Worm (Caenorhabditis elegans) whole organism, L4/young adult: ENCODE measurements around the gene zip-9.

Experiments
- W03F9.2 ChIP-seq: fragments of 150-350 bp; optimal IDR thresholded peaks from 2 replicates; lab custom pipeline; 2014; ENCODE audit warnings: missing biosample characterization, missing genetic modification characterization
- dao-5 ChIP-seq: sonication (generic microtip); optimal IDR thresholded peaks from 2 replicates; lab custom pipeline; 2016; ENCODE audit warnings: missing genotype, missing genetic modification characterization, moderate library complexity, missing compliant biosample characterization
- him-1 ChIP-seq: sonication (generic microtip); optimal IDR thresholded peaks from 2 replicates; lab custom pipeline; 2016; ENCODE audit warnings: missing genotype, missing genetic modification reagents, missing genetic modification characterization, missing compliant biosample characterization

zip-9 gene

ce11 chrV:10944903-10945302, 2.6 kb downstream of the zip-9 start:
- TF ChIP-seq dao-5: no peak
- no peak for TF ChIP-seq W03F9.2 (tag; lab: Kevin White, UChicago)
- TF ChIP-seq him-1: no peak

DNA sequence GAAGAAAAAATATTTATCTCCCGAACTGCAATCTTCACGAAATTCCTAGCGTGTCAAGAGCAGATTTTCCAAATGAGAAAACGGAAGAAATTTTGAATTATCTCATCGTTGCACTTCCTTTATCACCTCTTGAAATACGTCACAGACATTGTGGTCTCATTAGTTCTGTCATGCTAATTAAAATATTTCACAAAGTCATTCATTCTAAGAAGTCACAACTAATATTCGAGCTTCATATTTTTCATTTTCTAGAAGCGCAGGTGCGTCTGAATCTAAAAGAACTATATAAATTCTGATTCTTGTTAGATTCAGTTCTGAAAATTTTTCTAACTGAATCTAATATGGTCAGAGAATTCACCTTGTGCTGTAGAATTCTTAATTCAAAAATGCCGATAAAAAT, 4.9 kb downstream of the zip-9 start:
- TF ChIP-seq W03F9.2 (tag; lab: Kevin White, UChicago): no peak
- TF ChIP-seq dao-5: no peak
- TF ChIP-seq him-1: no peak

DNA sequence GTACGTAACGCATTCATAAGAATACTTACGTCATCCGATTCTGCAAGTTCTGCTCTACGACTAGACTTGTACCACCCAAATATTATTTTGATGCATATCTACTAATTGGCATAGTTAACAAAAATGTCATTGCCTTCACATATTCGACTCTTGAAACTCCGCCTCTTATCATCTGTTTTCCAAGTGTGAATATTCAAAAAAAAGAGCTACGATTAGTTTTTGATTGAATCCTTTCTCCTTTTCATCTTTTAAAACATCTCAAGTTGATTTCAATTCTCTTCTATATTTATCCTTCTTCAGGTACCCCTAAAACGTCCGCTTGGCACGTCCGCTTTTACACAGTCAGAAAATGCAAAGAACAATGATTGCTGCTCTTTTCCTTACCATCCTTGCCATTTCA, 5.7 kb downstream of the zip-9 start, which contains the start of gene F17C11.2:
TSS of gene F17C11.2 (plus strand) at position 301 of the 400 bp plus-strand sequence.
- TF ChIP-seq W03F9.2 (tag; lab: Kevin White, UChicago) (no peak), him-1 (no peak), dao-5 (no peak)

DNA sequence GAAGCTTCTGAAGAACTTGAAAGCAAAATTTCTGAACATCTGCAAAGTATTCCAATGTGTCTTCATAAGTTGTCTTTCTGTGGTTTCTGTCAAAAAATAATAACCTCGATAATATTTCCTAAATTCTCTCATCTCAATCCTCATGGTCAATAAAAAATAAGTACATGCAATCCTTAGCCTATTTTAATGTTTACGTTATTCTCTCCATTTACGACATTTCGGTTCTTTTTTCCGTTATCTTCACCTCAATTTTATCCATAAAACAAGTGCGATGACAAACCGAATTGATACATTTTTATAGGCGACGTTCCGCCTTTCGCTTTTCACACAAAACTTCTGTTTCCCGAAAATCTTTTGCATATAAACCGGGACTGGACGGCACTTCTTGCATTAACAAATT, 7.2 kb downstream of the zip-9 start, which contains the start of gene col-153:
TSS of gene col-153 (plus strand) at position 301 of the 400 bp plus-strand sequence.
- no peak for TF ChIP-seq W03F9.2 (tag; lab: Kevin White, UChicago)
- TF ChIP-seq dao-5: no peak

DNA sequence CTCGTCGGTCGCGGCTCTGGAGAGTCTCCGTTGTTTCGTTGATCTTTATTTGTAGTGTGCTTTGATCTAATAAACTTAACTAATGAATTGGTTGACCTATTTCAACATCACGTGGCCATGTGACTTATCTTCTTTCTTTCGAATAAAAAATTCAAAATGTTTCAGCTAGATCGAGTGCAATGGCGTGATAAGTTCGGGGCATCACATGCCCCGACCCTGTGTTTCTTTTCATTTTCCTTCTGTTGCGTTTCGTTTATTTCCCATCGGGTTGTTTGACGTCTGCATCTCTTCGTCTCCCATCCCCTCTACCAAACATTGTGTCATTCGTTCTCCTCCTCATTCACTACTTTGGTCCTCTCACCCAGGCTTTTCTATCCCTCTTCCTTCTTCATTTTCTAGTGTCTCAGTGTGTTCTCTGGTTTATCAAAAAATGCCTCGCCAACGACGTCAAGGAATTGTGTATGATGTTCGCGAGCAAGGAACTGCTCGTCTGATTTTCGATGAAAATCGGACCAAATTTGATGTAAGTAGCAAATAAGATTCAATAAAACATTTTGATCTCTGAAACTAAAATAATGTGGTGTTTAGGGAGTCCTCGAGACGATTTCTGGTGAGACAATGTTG, 9.5 kb downstream of the zip-9 start, which contains the start of gene F17C11.4:
TSS of gene F17C11.4 (plus strand) at position 206 of the 624 bp plus-strand sequence.
- peak; percentile 62 for TF ChIP-seq W03F9.2 (tag; lab: Kevin White, UChicago)
- no peak for TF ChIP-seq him-1
- TF ChIP-seq dao-5: no peak

DNA sequence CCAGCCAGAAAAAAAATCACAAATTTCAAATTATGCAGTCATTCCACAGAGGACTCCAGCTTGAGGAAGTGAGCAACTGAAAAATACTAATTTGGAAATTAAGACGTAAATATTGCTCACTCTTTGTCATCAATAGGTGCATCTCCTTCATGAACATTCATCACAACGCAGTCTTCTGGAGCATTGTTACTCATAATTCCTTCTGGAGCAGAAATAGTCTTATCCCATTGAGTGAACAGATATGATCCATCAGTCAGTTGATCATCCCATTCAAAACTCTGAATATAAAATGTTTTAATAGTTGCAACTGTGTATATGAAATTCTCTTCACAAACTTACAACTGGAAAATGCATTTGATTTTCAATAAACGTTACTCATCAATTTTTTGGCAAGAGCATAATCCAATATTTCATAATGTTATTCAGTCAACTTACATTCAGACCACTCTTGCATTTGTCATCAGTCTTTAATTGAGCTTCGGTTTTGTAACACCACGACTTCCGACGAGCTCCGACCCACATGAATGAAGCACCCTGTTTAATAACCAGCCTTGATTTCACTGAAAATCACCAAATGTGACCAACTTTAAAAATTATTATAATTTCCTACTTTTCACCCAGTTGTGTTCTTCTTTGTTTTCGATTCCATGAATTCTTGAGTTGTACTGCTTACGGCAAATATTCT, 11.4 kb downstream of the zip-9 start:
- no peak for TF ChIP-seq dao-5
- TF ChIP-seq W03F9.2 (tag; lab: Kevin White, UChicago): no peak

- TF ChIP-seq him-1: no peak
- no peak for TF ChIP-seq W03F9.2 (tag; lab: Kevin White, UChicago)
- TF ChIP-seq dao-5: no peak
Measured at ce11 chrV:10954334-10954733, 12.1 kb downstream of the zip-9 start, which contains the start of gene clec-221. Gene clec-221 (minus strand): TSS chrV:10954434.

DNA sequence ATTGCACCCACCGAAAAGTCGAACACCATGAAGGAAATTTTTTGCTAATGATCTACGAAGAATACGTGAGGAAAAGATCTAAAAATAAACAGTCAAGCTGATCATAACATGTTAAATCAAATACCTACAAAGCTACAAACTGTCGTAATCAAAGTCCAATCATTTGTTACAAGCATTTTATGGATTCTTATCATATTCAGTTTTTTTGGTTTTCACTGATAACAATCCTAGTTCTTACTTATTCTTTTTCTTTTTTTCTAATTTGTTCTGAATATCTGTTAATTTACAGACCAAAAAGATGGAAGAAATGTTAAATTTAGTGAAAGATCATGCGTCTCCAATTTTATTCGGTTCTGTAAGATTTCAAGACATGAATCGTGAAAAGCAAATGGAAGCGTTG, 12.6 kb downstream of the zip-9 start, which contains the start of gene F17C11.6:
TSS of gene F17C11.6 (plus strand) at position 290 of the 400 bp plus-strand sequence.
- TF ChIP-seq W03F9.2 (tag; lab: Kevin White, UChicago) (no peak), him-1 (no peak)

ce11 chrV:10955681-10956476, 13.6 kb downstream of the zip-9 start, which contains the start of gene F17C11.13:
Gene F17C11.13 (plus strand): TSS chrV:10955923.
- TF ChIP-seq W03F9.2 (tag; lab: Kevin White, UChicago) (no peak), him-1 (no peak), dao-5 (no peak)

- TF ChIP-seq him-1 (no peak), W03F9.2 (tag; lab: Kevin White, UChicago) (peak; percentile 11), dao-5 (no peak)
Measured at ce11 chrV:10958322-10958900, 16.1 kb downstream of the zip-9 start, which contains the start of gene pigt-1. Gene pigt-1 (minus strand): TSS chrV:10958821.

- TF ChIP-seq him-1: no peak
- TF ChIP-seq dao-5: no peak
- TF ChIP-seq W03F9.2 (tag; lab: Kevin White, UChicago): no peak
Measured at ce11 chrV:10960544-10960943, 18.3 kb downstream of the zip-9 start, which contains the start of gene vps-36. Gene vps-36 (minus strand): TSS chrV:10960669.

DNA sequence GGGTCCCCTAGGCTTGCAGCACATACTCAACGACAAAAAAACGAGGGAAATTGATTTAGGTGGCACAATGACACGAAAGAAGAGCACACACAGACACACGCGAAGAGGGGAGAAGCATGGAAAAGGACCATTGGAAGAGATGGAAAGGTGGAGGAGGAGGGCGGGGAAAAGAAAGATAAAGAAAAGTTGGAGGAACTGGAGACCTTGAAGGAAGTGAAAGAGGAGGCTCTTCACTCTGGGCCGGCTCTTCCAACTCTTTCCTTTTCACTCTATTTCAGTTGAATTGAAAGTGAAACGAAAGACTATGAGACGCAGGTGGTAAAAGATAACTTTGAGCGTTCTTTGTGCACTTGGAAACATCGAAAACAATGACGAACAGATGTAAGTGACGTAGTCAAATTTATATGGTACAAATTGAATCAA, 19.2 kb downstream of the zip-9 start:
- TF ChIP-seq dao-5 (no peak), W03F9.2 (tag; lab: Kevin White, UChicago) (peak; percentile 42), him-1 (peak; percentile 73)

- TF ChIP-seq him-1 (peak; percentile 89), dao-5 (no peak), W03F9.2 (tag; lab: Kevin White, UChicago) (peak; percentile 97)
Measured at ce11 chrV:10965501-10965900, 23.2 kb downstream of the zip-9 start, which contains the start of the genes ctf-4 and eef-1G. Gene ctf-4 (minus strand): TSS chrV:10965539. Gene eef-1G (plus strand): TSS chrV:10965719.

- TF ChIP-seq W03F9.2 (tag; lab: Kevin White, UChicago): no peak
- TF ChIP-seq him-1: no peak
- no peak for TF ChIP-seq dao-5
Measured at ce11 chrV:10966874-10967273, 24.6 kb downstream of the zip-9 start.
